Fruit fly (Drosophila melanogaster) whole organism, embryonic: Measurements from ENCODE around the gene GstD11.

Experiments
- BEAF-32 ChIP-seq: fragments of 200-800 bp; sonication (Bioruptor generic); optimal IDR thresholded peaks from 3 replicates; lab custom pipeline; 2017; ENCODE audit warnings: missing biosample characterization, missing genetic modification characterization, mild to moderate bottlenecking, moderate library complexity, missing genetic modification reagents
- Bgb ChIP-seq: fragments of 200-800 bp; sonication (Bioruptor generic); IDR thresholded peaks from 2 replicates; pipeline ENCODE4 v1.3.6; 2022; ENCODE audit warnings: missing biosample characterization, missing genetic modification characterization; ENCODE audit not compliant: partially characterized antibody
- CG12769 ChIP-seq: fragments of 200-800 bp; sonication (Bioruptor generic); optimal IDR thresholded peaks from 2 replicates; lab custom pipeline; 2019; ENCODE audit warnings: missing biosample characterization, mild to moderate bottlenecking, missing genetic modification characterization, moderate library complexity
- CG13287 ChIP-seq: fragments of 200-800 bp; sonication (Bioruptor generic); IDR thresholded peaks from 2 replicates; pipeline ENCODE4 v1.3.6; 2022; ENCODE audit warnings: missing biosample characterization, missing genetic modification characterization; ENCODE audit not compliant: partially characterized antibody
- CG15514 ChIP-seq: fragments of 200-800 bp; sonication (Bioruptor generic); optimal IDR thresholded peaks from 3 replicates; lab custom pipeline; 2017; ENCODE audit warnings: missing biosample characterization, missing genetic modification characterization, mild to moderate bottlenecking, moderate library complexity, missing genetic modification reagents
- CG16779 ChIP-seq: fragments of 200-800 bp; sonication (Bioruptor generic); IDR thresholded peaks from 2 replicates; pipeline ENCODE4 v1.3.6; 2022; ENCODE audit warnings: missing biosample characterization, missing genetic modification characterization
- CG17186 ChIP-seq: fragments of 200-800 bp; sonication (Bioruptor generic); optimal IDR thresholded peaks from 3 replicates; lab custom pipeline; 2017; ENCODE audit warnings: missing biosample characterization, missing genetic modification reagents, missing genetic modification characterization
- CG2116 ChIP-seq: fragments of 200-800 bp; sonication (Bioruptor generic); optimal IDR thresholded peaks from 3 replicates; lab custom pipeline; 2018; ENCODE audit warnings: missing biosample characterization, mild to moderate bottlenecking, missing genetic modification characterization
- CG2199 ChIP-seq: fragments of 200-800 bp; sonication (Bioruptor generic); IDR thresholded peaks from 3 replicates; pipeline ENCODE4 v1.3.6; 2022; ENCODE audit warnings: missing biosample characterization, missing genetic modification characterization
- CG4617 ChIP-seq: fragments of 200-800 bp; sonication (Bioruptor generic); optimal IDR thresholded peaks from 3 replicates; lab custom pipeline; 2016; ENCODE audit warnings: missing biosample characterization, missing genetic modification characterization, borderline replicate concordance
- CG8290 ChIP-seq, 3 experiments: fragments of 200-800 bp; sonication (Bioruptor generic); optimal IDR thresholded peaks; 2 replicates each; lab custom pipeline; 2016 to 2019; ENCODE audit warnings: missing biosample characterization in 3 of 3, missing genetic modification characterization in 3 of 3, mild to moderate bottlenecking in 2 of 3, moderate library complexity in 1 of 3
- Dll ChIP-seq: fragments of 200-800 bp; sonication (Bioruptor generic); IDR thresholded peaks from 4 replicates; pipeline ENCODE4 v1.3.6; 2022; ENCODE audit warnings: missing biosample characterization, missing genetic modification characterization; ENCODE audit not compliant: partially characterized antibody
- Dp ChIP-seq: fragments of 200-800 bp; sonication (Bioruptor generic); optimal IDR thresholded peaks from 2 replicates; lab custom pipeline; 2018; ENCODE audit warnings: missing biosample characterization, mild to moderate bottlenecking, missing genetic modification characterization, moderate library complexity
- Dref ChIP-seq: fragments of 200-800 bp; sonication (Bioruptor generic); IDR thresholded peaks from 2 replicates; pipeline ENCODE4 v1.3.6; 2022; ENCODE audit warnings: missing biosample characterization, missing genetic modification characterization
- E2f1 ChIP-seq: fragments of 200-800 bp; sonication (Bioruptor generic); IDR thresholded peaks from 2 replicates; pipeline ENCODE4 v1.3.6; 2022; ENCODE audit warnings: missing biosample characterization, missing genetic modification characterization
- E2f2 ChIP-seq: fragments of 200-800 bp; sonication (Bioruptor generic); IDR thresholded peaks from 2 replicates; pipeline ENCODE4 v1.3.6; 2022; ENCODE audit warnings: missing biosample characterization, missing genetic modification characterization
- H2.0 ChIP-seq: fragments of 200-800 bp; sonication (Bioruptor generic); IDR thresholded peaks from 2 replicates; pipeline ENCODE4 v1.3.6; 2022; ENCODE audit warnings: missing biosample characterization, missing genetic modification characterization
- HmgD ChIP-seq: fragments of 200-800 bp; sonication (Bioruptor generic); optimal IDR thresholded peaks from 3 replicates; lab custom pipeline; 2016; ENCODE audit warnings: missing biosample characterization, missing genetic modification characterization
- Hr39 ChIP-seq: fragments of >200 bp; optimal IDR thresholded peaks from 2 replicates; lab custom pipeline; 2017
- MBD-R2 ChIP-seq: fragments of 200-800 bp; sonication (Bioruptor generic); IDR thresholded peaks from 2 replicates; pipeline ENCODE4 v1.3.6; 2022; ENCODE audit warnings: missing biosample characterization, missing genetic modification characterization
- Max ChIP-seq: fragments of 200-800 bp; sonication (Bioruptor generic); optimal IDR thresholded peaks from 2 replicates; lab custom pipeline; 2016; ENCODE audit warnings: missing biosample characterization, mild to moderate bottlenecking, missing genetic modification characterization
- Med ChIP-seq: fragments of 200-800 bp; sonication (Bioruptor generic); peaks from one replicate; lab custom pipeline; 2016; ENCODE audit warnings: missing biosample characterization, missing genetic modification characterization, mild to moderate bottlenecking, inconsistent platforms, moderate library complexity
- Myb ChIP-seq: fragments of 200-800 bp; sonication (Bioruptor generic); optimal IDR thresholded peaks from 2 replicates; lab custom pipeline; 2016; ENCODE audit warnings: missing biosample characterization, missing genetic modification characterization
- Nf-YA ChIP-seq: fragments of 200-800 bp; sonication (Bioruptor generic); IDR thresholded peaks from 2 replicates; pipeline ENCODE4 v1.3.6; 2022; ENCODE audit warnings: missing biosample characterization, missing genetic modification characterization
- NfI ChIP-seq: fragments of 200-800 bp; sonication (Bioruptor generic); optimal IDR thresholded peaks from 3 replicates; lab custom pipeline; 2018; ENCODE audit warnings: missing biosample characterization, mild to moderate bottlenecking, missing genetic modification characterization, moderate library complexity
- Pdp1 ChIP-seq, 2 experiments: fragments of 200-800 bp; sonication (Bioruptor generic); optimal IDR thresholded peaks; 3 replicates each; lab custom pipeline; 2016; ENCODE audit warnings: missing biosample characterization in 2 of 2, missing genetic modification characterization in 2 of 2, mild to moderate bottlenecking in 1 of 2, moderate library complexity in 1 of 2
- Scr ChIP-seq: fragments of 200-800 bp; sonication (Bioruptor generic); IDR thresholded peaks from 2 replicates; pipeline ENCODE4 v1.3.6; 2022; ENCODE audit warnings: missing biosample characterization, missing genetic modification characterization; ENCODE audit not compliant: partially characterized antibody
- Sry-δ ChIP-seq: fragments of 200-800 bp; sonication (Bioruptor generic); optimal IDR thresholded peaks from 2 replicates; lab custom pipeline; 2016; ENCODE audit warnings: missing biosample characterization, missing genetic modification characterization
- bbx ChIP-seq: fragments of 200-800 bp; sonication (Bioruptor generic); IDR thresholded peaks from 2 replicates; pipeline ENCODE4 v1.3.6; 2022; ENCODE audit warnings: missing biosample characterization, missing genetic modification characterization; ENCODE audit not compliant: partially characterized antibody
- btn ChIP-seq: fragments of 200-800 bp; sonication (Bioruptor generic); optimal IDR thresholded peaks from 2 replicates; lab custom pipeline; 2016; ENCODE audit warnings: missing biosample characterization, missing genetic modification characterization
- crp ChIP-seq, 2 experiments: fragments of 200-800 bp; sonication (Bioruptor generic); optimal IDR thresholded peaks; 2 replicates in 1 of 2; 3 replicates in 1 of 2; lab custom pipeline; 2017; ENCODE audit warnings: missing biosample characterization in 2 of 2, missing genetic modification characterization in 2 of 2, mild to moderate bottlenecking in 1 of 2, moderate library complexity in 1 of 2
- ems ChIP-seq: fragments of 200-800 bp; sonication (Bioruptor generic); optimal IDR thresholded peaks from 3 replicates; lab custom pipeline; 2016; ENCODE audit warnings: missing biosample characterization, missing genetic modification characterization
- hb ChIP-seq: fragments of 200-800 bp; sonication (Bioruptor generic); IDR thresholded peaks from 3 replicates; pipeline ENCODE4 v1.3.6; 2022; ENCODE audit warnings: missing biosample characterization, missing genetic modification characterization; ENCODE audit not compliant: partially characterized antibody
- inv ChIP-seq: fragments of 200-800 bp; sonication (Bioruptor generic); IDR thresholded peaks from 2 replicates; pipeline ENCODE4 v1.3.6; 2022; ENCODE audit warnings: missing biosample characterization, missing genetic modification characterization; ENCODE audit not compliant: partially characterized antibody
- jing ChIP-seq: fragments of 200-800 bp; sonication (Bioruptor generic); optimal IDR thresholded peaks from 2 replicates; lab custom pipeline; 2018; ENCODE audit warnings: missing biosample characterization, mild to moderate bottlenecking, missing genetic modification characterization
- kah ChIP-seq: fragments of 200-800 bp; sonication (Bioruptor generic); optimal IDR thresholded peaks from 2 replicates; lab custom pipeline; 2018; ENCODE audit warnings: missing biosample characterization, mild to moderate bottlenecking, missing genetic modification characterization
- kni ChIP-seq: fragments of 200-800 bp; sonication (Bioruptor generic); optimal IDR thresholded peaks from 3 replicates; lab custom pipeline; 2017; ENCODE audit warnings: mild to moderate bottlenecking, missing biosample characterization, missing genetic modification reagents, missing genetic modification characterization
- lov ChIP-seq, 2 experiments: fragments of 200-800 bp in 1 of 2; fragments of >200 bp in 1 of 2; sonication (Bioruptor generic) in 1 of 2; IDR thresholded peaks in 1 of 2; optimal IDR thresholded peaks in 1 of 2; 2 replicates in 1 of 2; 3 replicates in 1 of 2; pipeline versions ENCODE4 v1.3.6 to Lab custom; 2017 to 2022; ENCODE audit warnings: missing biosample characterization in 1 of 2, missing genetic modification characterization in 1 of 2
- pzg ChIP-seq: fragments of 200-800 bp; sonication (Bioruptor generic); optimal IDR thresholded peaks from 3 replicates; lab custom pipeline; 2018; ENCODE audit warnings: missing biosample characterization, mild to moderate bottlenecking, missing genetic modification characterization, moderate library complexity
- scrt ChIP-seq: fragments of 200-800 bp; sonication (Bioruptor generic); optimal IDR thresholded peaks from 2 replicates; lab custom pipeline; 2018; ENCODE audit warnings: missing biosample characterization, mild to moderate bottlenecking, missing genetic modification characterization, moderate library complexity
- sens ChIP-seq: fragments of 200-800 bp; sonication (Bioruptor generic); peaks from one replicate; lab custom pipeline; 2016; ENCODE audit warnings: missing biosample characterization, missing genetic modification characterization
- stwl ChIP-seq: fragments of 200-800 bp; sonication (Bioruptor generic); optimal IDR thresholded peaks from 3 replicates; lab custom pipeline; 2018; ENCODE audit warnings: missing biosample characterization, mild to moderate bottlenecking, missing genetic modification characterization, moderate library complexity
- tap ChIP-seq: fragments of 200-800 bp; optimal IDR thresholded peaks from 3 replicates; lab custom pipeline; 2019; ENCODE audit warnings: missing biosample characterization, mild to moderate bottlenecking, missing genetic modification characterization, moderate library complexity
- tll ChIP-seq, 2 experiments: fragments of 200-800 bp in 1 of 2; fragments of >200 bp in 1 of 2; sonication (Bioruptor generic) in 1 of 2; optimal IDR thresholded peaks; 2 replicates each; lab custom pipeline; 2017 to 2019; ENCODE audit warnings: missing biosample characterization in 2 of 2, missing genetic modification characterization in 2 of 2, mild to moderate bottlenecking in 1 of 2, moderate library complexity in 1 of 2
- tna ChIP-seq: fragments of 200-800 bp; sonication (Bioruptor generic); IDR thresholded peaks from 2 replicates; pipeline ENCODE4 v1.3.6; 2022; ENCODE audit warnings: missing biosample characterization, missing genetic modification characterization; ENCODE audit not compliant: partially characterized antibody
- unc-4 ChIP-seq: fragments of 200-800 bp; sonication (Bioruptor generic); IDR thresholded peaks from 2 replicates; pipeline ENCODE4 v1.3.6; 2022; ENCODE audit warnings: missing biosample characterization, missing genetic modification characterization; ENCODE audit not compliant: partially characterized antibody

GstD11 gene

dm6 chr3R:12401672-12402296 is 18.6 kb downstream of the GstD11 start, which contains the start of gene DNAlig3 (continued):
- TF ChIP-seq Sry-δ: peak; percentile 22
- TF ChIP-seq ems (GFP tag; lab: Kevin White, UChicago): no peak
- peak; percentile 44 for TF ChIP-seq kni (GFP tag; lab: Kevin White, UChicago)
- TF ChIP-seq btn (GFP tag; lab: Kevin White, UChicago): no peak
- TF ChIP-seq tap (tag; lab: Kevin White, UChicago): no peak
- peak; percentile 40; the same call in 1 of the 2 replicates for TF ChIP-seq Dref (GFP tag; lab: Robert Waterston, UW)
- TF ChIP-seq CG15514 (GFP tag; lab: Kevin White, UChicago): peak; percentile 79
- peak; percentile 23; the same call in 1 of the 2 replicates for TF ChIP-seq Nf-YA (GFP tag; lab: Robert Waterston, UW)
- TF ChIP-seq CG17186 (GFP tag; lab: Kevin White, UChicago): peak; percentile 77
- peak; percentile 73 for TF ChIP-seq Dll (GFP tag; lab: Robert Waterston, UW)
- peak; percentile 53 for TF ChIP-seq scrt
- peak; percentile 83 for TF ChIP-seq CG12769 (tag; lab: Kevin White, UChicago)
- TF ChIP-seq BEAF-32 (GFP tag; lab: Kevin White, UChicago): peak; percentile 68
- TF ChIP-seq sens (GFP tag; lab: Kevin White, UChicago): peak; percentile 32
- TF ChIP-seq hb (GFP tag; lab: Robert Waterston, UW): 0 out of 3 replicates have a peak, but pooled peaks have one; percentile 64
- TF ChIP-seq kah (GFP tag; lab: Kevin White, UChicago): peak; percentile 1
- TF ChIP-seq crp (GFP tag; optimal IDR thresholded peaks at IDR 0.05; lab: Kevin White, UChicago): peak; percentile 33 to 93
- no peak for TF ChIP-seq Hr39 (lab: Kevin White, UChicago)
- TF ChIP-seq Med (GFP tag; lab: Kevin White, UChicago): peak; percentile 42
- TF ChIP-seq inv: peak; percentile 25; the same call in 1 of the 2 replicates
- TF ChIP-seq E2f2 (GFP tag; lab: Robert Waterston, UW): peak; percentile 89
- no peak for TF ChIP-seq H2.0 (GFP tag; lab: Robert Waterston, UW)
- peak; percentile 57 for TF ChIP-seq unc-4
- peak; percentile 2 for TF ChIP-seq CG4617 (GFP tag; lab: Kevin White, UChicago)
- TF ChIP-seq tll (GFP tag; optimal IDR thresholded peaks at IDR 0.05; lab: Kevin White, UChicago): peak in 1 of 2 experiments; percentile 62
- TF ChIP-seq NfI (GFP tag; lab: Kevin White, UChicago): no peak
- TF ChIP-seq stwl (tag; lab: Kevin White, UChicago): peak; percentile 64
- peak; percentile 86 for TF ChIP-seq Dp
- no peak for TF ChIP-seq CG16779 (GFP tag; lab: Robert Waterston, UW)
- TF ChIP-seq lov (optimal IDR thresholded peaks at IDR 0.05; lab: Kevin White, UChicago): no peak
- TF ChIP-seq lov (GFP tag; IDR thresholded peaks at IDR 0.05; lab: Robert Waterston, UW): no peak
- TF ChIP-seq E2f1 (GFP tag; lab: Robert Waterston, UW): no peak
- peak; percentile 68 for TF ChIP-seq pzg
- TF ChIP-seq bbx (GFP tag; lab: Robert Waterston, UW): peak; percentile 63
- TF ChIP-seq Pdp1 (GFP tag; optimal IDR thresholded peaks at IDR 0.05; lab: Kevin White, UChicago): peak in 1 of 2 experiments; percentile 10
- no peak for TF ChIP-seq Max (GFP tag; lab: Kevin White, UChicago)
- TF ChIP-seq CG8290 (GFP tag; optimal IDR thresholded peaks at IDR 0.05; lab: Kevin White, UChicago): no peak
- peak in 1 of 2 experiments; percentile 40 for TF ChIP-seq CG8290 (tag; optimal IDR thresholded peaks at IDR 0.05; lab: Kevin White, UChicago)
- TF ChIP-seq Bgb: peak; percentile 33; the same call in 1 of the 2 replicates
- TF ChIP-seq jing (GFP tag; lab: Kevin White, UChicago): no peak
- TF ChIP-seq CG2116 (GFP tag; lab: Kevin White, UChicago): peak; percentile 32
- TF ChIP-seq tna (GFP tag; lab: Robert Waterston, UW): 0 out of 2 replicates have a peak, but pooled peaks have one; percentile 25
- peak; percentile 73 for TF ChIP-seq CG13287 (GFP tag; lab: Robert Waterston, UW)
- TF ChIP-seq MBD-R2 (GFP tag; lab: Robert Waterston, UW): peak; percentile 76
- peak; percentile 60 for TF ChIP-seq Scr
- peak; percentile 8 for TF ChIP-seq HmgD (GFP tag; lab: Kevin White, UChicago)
- no peak for TF ChIP-seq CG2199 (GFP tag; lab: Robert Waterston, UW)
- TF ChIP-seq Myb (GFP tag; lab: Kevin White, UChicago): peak; percentile 95
